Fruit fly (Drosophila melanogaster) whole organism, embryonic: ENCODE measurements around the gene CycB3.

Experiments
- Antp ChIP-seq: fragments of 200-800 bp; sonication (Bioruptor generic); optimal IDR thresholded peaks from 3 replicates; lab custom pipeline; 2016; ENCODE audit warnings: missing biosample characterization, missing genetic modification characterization
- Awh ChIP-seq: fragments of 200-800 bp; sonication (Bioruptor generic); IDR thresholded peaks from 2 replicates; pipeline ENCODE4, ENCODE4 v1.3.6; 2022; ENCODE audit warnings: missing biosample characterization, missing genetic modification characterization
- Bteb2 ChIP-seq: fragments of 200-800 bp; sonication (Bioruptor generic); optimal IDR thresholded peaks from 2 replicates; lab custom pipeline; 2016; ENCODE audit warnings: missing biosample characterization, missing genetic modification characterization
- CG10267 ChIP-seq: fragments of 200-800 bp; sonication (Bioruptor generic); optimal IDR thresholded peaks from 2 replicates; lab custom pipeline; 2018; ENCODE audit warnings: missing biosample characterization, mild to moderate bottlenecking, missing genetic modification characterization, moderate library complexity
- CG12236 ChIP-seq: fragments of 200-800 bp; sonication (Bioruptor generic); optimal IDR thresholded peaks from 2 replicates; lab custom pipeline; 2016; ENCODE audit warnings: missing biosample characterization, missing genetic modification characterization
- CG13287 ChIP-seq: fragments of 200-800 bp; sonication (Bioruptor generic); IDR thresholded peaks from 2 replicates; pipeline ENCODE4 v1.3.6; 2022; ENCODE audit warnings: missing biosample characterization, missing genetic modification characterization; ENCODE audit not compliant: partially characterized antibody
- CG15269 ChIP-seq: fragments of 200-800 bp; sonication (Bioruptor generic); optimal IDR thresholded peaks from 2 replicates; lab custom pipeline; 2018; ENCODE audit warnings: missing biosample characterization, mild to moderate bottlenecking, missing genetic modification characterization, moderate library complexity
- CG2120 ChIP-seq: fragments of 200-800 bp; sonication (Bioruptor generic); optimal IDR thresholded peaks from 3 replicates; lab custom pipeline; 2016; ENCODE audit warnings: missing biosample characterization, missing genetic modification characterization
- CG32772 ChIP-seq: fragments of 200-800 bp; sonication (Bioruptor generic); IDR thresholded peaks from 2 replicates; pipeline ENCODE4 v1.3.6; 2022; ENCODE audit warnings: missing biosample characterization, missing genetic modification characterization
- CG33213 ChIP-seq: fragments of 200-800 bp; sonication (Bioruptor generic); optimal IDR thresholded peaks from 3 replicates; lab custom pipeline; 2016; ENCODE audit warnings: missing biosample characterization, missing genetic modification characterization
- CG5245 ChIP-seq: fragments of 200-800 bp; sonication (Bioruptor generic); optimal IDR thresholded peaks from 3 replicates; lab custom pipeline; 2016; ENCODE audit warnings: missing biosample characterization, missing genetic modification characterization
- CG6175 ChIP-seq: fragments of 200-800 bp; sonication (Bioruptor generic); IDR thresholded peaks from 3 replicates; pipeline ENCODE4 v1.3.6; 2022; ENCODE audit warnings: missing biosample characterization, missing genetic modification characterization
- CG6272 ChIP-seq: fragments of 200-800 bp; sonication (Bioruptor generic); IDR thresholded peaks from 2 replicates; pipeline ENCODE4 v1.3.6; 2022; ENCODE audit warnings: missing biosample characterization, missing genetic modification characterization
- CG6689 ChIP-seq: fragments of 200-800 bp; sonication (Bioruptor generic); IDR thresholded peaks from 2 replicates; pipeline ENCODE4 v1.3.6; 2022; ENCODE audit warnings: missing biosample characterization, missing genetic modification characterization
- CG6813 ChIP-seq: fragments of 200-800 bp; sonication (Bioruptor generic); optimal IDR thresholded peaks from 2 replicates; lab custom pipeline; 2017; ENCODE audit warnings: missing biosample characterization, missing genetic modification characterization, mild to moderate bottlenecking, moderate library complexity, missing genetic modification reagents
- CG7357 ChIP-seq: fragments of 200-800 bp; sonication (Bioruptor generic); IDR thresholded peaks from 3 replicates; pipeline ENCODE4 v1.3.6; 2022; ENCODE audit warnings: missing biosample characterization, missing genetic modification characterization
- CG7372 ChIP-seq: fragments of 200-800 bp; sonication (Bioruptor generic); IDR thresholded peaks from 2 replicates; pipeline ENCODE4 v1.3.6; 2022; ENCODE audit warnings: missing biosample characterization, missing genetic modification characterization
- CG8388 ChIP-seq: fragments of 200-800 bp; sonication (Bioruptor generic); optimal IDR thresholded peaks from 2 replicates; lab custom pipeline; 2019; ENCODE audit warnings: missing biosample characterization, mild to moderate bottlenecking, missing genetic modification characterization, moderate library complexity
- Chrac-16 ChIP-seq: fragments of 200-800 bp; sonication (Bioruptor generic); optimal IDR thresholded peaks from 3 replicates; lab custom pipeline; 2016; ENCODE audit warnings: missing biosample characterization, missing genetic modification characterization
- CoRest ChIP-seq: fragments of 200-800 bp; sonication (Bioruptor generic); optimal IDR thresholded peaks from 3 replicates; lab custom pipeline; 2018; ENCODE audit warnings: missing biosample characterization, mild to moderate bottlenecking, missing genetic modification characterization, moderate library complexity
- D19B ChIP-seq: fragments of 200-800 bp; sonication (Bioruptor generic); optimal IDR thresholded peaks from 2 replicates; lab custom pipeline; 2017; ENCODE audit warnings: missing biosample characterization, mild to moderate bottlenecking, missing genetic modification characterization
- Dad ChIP-seq: fragments of 200-800 bp; sonication (Bioruptor generic); optimal IDR thresholded peaks from 3 replicates; lab custom pipeline; 2016; ENCODE audit warnings: missing biosample characterization, missing genetic modification characterization
- Dbx ChIP-seq: fragments of 200-800 bp; sonication (Bioruptor generic); IDR thresholded peaks from 3 replicates; pipeline ENCODE4 v1.3.6; 2022; ENCODE audit warnings: missing biosample characterization, missing genetic modification characterization
- Dll ChIP-seq: fragments of 200-800 bp; sonication (Bioruptor generic); IDR thresholded peaks from 4 replicates; pipeline ENCODE4 v1.3.6; 2022; ENCODE audit warnings: missing biosample characterization, missing genetic modification characterization; ENCODE audit not compliant: partially characterized antibody
- Drgx ChIP-seq: fragments of 200-800 bp; sonication (Bioruptor generic); IDR thresholded peaks from 2 replicates; pipeline ENCODE4 v1.3.6; 2022; ENCODE audit warnings: missing biosample characterization, missing genetic modification characterization
- HLH3B ChIP-seq: fragments of 200-800 bp; sonication (Bioruptor generic); IDR thresholded peaks from 2 replicates; pipeline ENCODE4 v1.3.6; 2022; ENCODE audit warnings: missing biosample characterization, missing genetic modification characterization
- HLH54F ChIP-seq: fragments of 200-800 bp; sonication (Bioruptor generic); optimal IDR thresholded peaks from 3 replicates; lab custom pipeline; 2016; ENCODE audit warnings: missing biosample characterization, missing genetic modification characterization
- Hr39 ChIP-seq: fragments of >200 bp; optimal IDR thresholded peaks from 2 replicates; lab custom pipeline; 2017
- Mad ChIP-seq: fragments of 200-800 bp; sonication (Bioruptor generic); optimal IDR thresholded peaks from 2 replicates; lab custom pipeline; 2016; ENCODE audit warnings: missing biosample characterization, missing genetic modification characterization
- Nf-YB ChIP-seq: fragments of 200-800 bp; sonication (Bioruptor generic); optimal IDR thresholded peaks from 3 replicates; lab custom pipeline; 2019; ENCODE audit warnings: missing biosample characterization, mild to moderate bottlenecking, missing genetic modification characterization, moderate library complexity
- Usf ChIP-seq: fragments of 200-800 bp; sonication (Bioruptor generic); optimal IDR thresholded peaks from 2 replicates; lab custom pipeline; 2017; ENCODE audit warnings: missing genotype, missing biosample characterization, missing genetic modification characterization
- ara ChIP-seq: fragments of 200-800 bp; sonication (Bioruptor generic); IDR thresholded peaks from 2 replicates; pipeline ENCODE4 v1.3.6; 2022; ENCODE audit warnings: missing biosample characterization, missing genetic modification characterization
- cas ChIP-seq: fragments of 200-800 bp; sonication (Bioruptor generic); IDR thresholded peaks from 2 replicates; pipeline ENCODE4 v1.3.6; 2022; ENCODE audit warnings: missing biosample characterization, missing genetic modification characterization
- chn ChIP-seq: fragments of 200-800 bp; sonication (Bioruptor generic); optimal IDR thresholded peaks from 2 replicates; lab custom pipeline; 2016; ENCODE audit warnings: missing biosample characterization, missing genetic modification characterization
- ci ChIP-seq: fragments of 200-800 bp; sonication (Bioruptor generic); IDR thresholded peaks from 3 replicates; pipeline ENCODE4 v1.3.6; 2022; ENCODE audit warnings: missing biosample characterization, missing genetic modification characterization
- dan ChIP-seq: fragments of 200-800 bp; sonication (Bioruptor generic); IDR thresholded peaks from 2 replicates; pipeline ENCODE4 v1.3.6; 2022; ENCODE audit warnings: missing biosample characterization, missing genetic modification characterization
- eyg ChIP-seq: fragments of 200-800 bp; sonication (Bioruptor generic); optimal IDR thresholded peaks from 3 replicates; lab custom pipeline; 2016; ENCODE audit warnings: missing biosample characterization, missing genetic modification characterization
- fd3F ChIP-seq: fragments of 200-800 bp; sonication (Bioruptor generic); optimal IDR thresholded peaks from 2 replicates; lab custom pipeline; 2018; ENCODE audit warnings: missing biosample characterization, mild to moderate bottlenecking, missing genetic modification characterization, moderate library complexity
- h ChIP-seq: fragments of >200 bp; optimal IDR thresholded peaks from 2 replicates; lab custom pipeline; 2017
- hb ChIP-seq: fragments of 200-800 bp; sonication (Bioruptor generic); IDR thresholded peaks from 3 replicates; pipeline ENCODE4 v1.3.6; 2022; ENCODE audit warnings: missing biosample characterization, missing genetic modification characterization; ENCODE audit not compliant: partially characterized antibody
- inv ChIP-seq: fragments of 200-800 bp; sonication (Bioruptor generic); IDR thresholded peaks from 2 replicates; pipeline ENCODE4 v1.3.6; 2022; ENCODE audit warnings: missing biosample characterization, missing genetic modification characterization; ENCODE audit not compliant: partially characterized antibody
- klu ChIP-seq: fragments of 200-800 bp; sonication (Bioruptor generic); IDR thresholded peaks from 2 replicates; pipeline ENCODE4 v1.3.6; 2022; ENCODE audit warnings: missing biosample characterization, missing genetic modification characterization
- mld ChIP-seq: fragments of 200-800 bp; sonication (Bioruptor generic); IDR thresholded peaks from 3 replicates; pipeline ENCODE4 v1.3.6; 2022; ENCODE audit warnings: missing biosample characterization, missing genetic modification characterization; ENCODE audit not compliant: partially characterized antibody
- nau ChIP-seq: fragments of 200-800 bp; sonication (Bioruptor generic); optimal IDR thresholded peaks from 3 replicates; lab custom pipeline; 2017; ENCODE audit warnings: missing biosample characterization, mild to moderate bottlenecking, missing genetic modification characterization, missing genetic modification reagents
- oc ChIP-seq: fragments of 200-800 bp; sonication (Bioruptor generic); optimal IDR thresholded peaks from 2 replicates; lab custom pipeline; 2018; ENCODE audit warnings: missing biosample characterization, mild to moderate bottlenecking, missing genetic modification characterization, moderate library complexity
- pan ChIP-seq, 4 experiments: fragments of >200 bp in 3 of 4; fragments of 200-800 bp in 1 of 4; sonication (Bioruptor generic) in 1 of 4; optimal IDR thresholded peaks in 3 of 4; IDR thresholded peaks in 1 of 4; 2 replicates each; pipeline versions ENCODE4 v1.3.6 to Lab custom; 2017 to 2022; ENCODE audit warnings: missing biosample characterization in 2 of 4, missing genetic modification characterization in 2 of 4, mixed read lengths in 1 of 4
- peb ChIP-seq: fragments of 200-800 bp; sonication (Bioruptor generic); IDR thresholded peaks from 2 replicates; pipeline ENCODE4 v1.3.6; 2022; ENCODE audit warnings: missing biosample characterization, missing genetic modification characterization
- phol ChIP-seq: fragments of 200-800 bp; sonication (Bioruptor generic); optimal IDR thresholded peaks from 3 replicates; lab custom pipeline; 2018; ENCODE audit warnings: missing biosample characterization, mild to moderate bottlenecking, missing genetic modification characterization, moderate library complexity
- pnt ChIP-seq: fragments of 200-800 bp; sonication (Bioruptor generic); optimal IDR thresholded peaks from 3 replicates; lab custom pipeline; 2016; ENCODE audit warnings: missing biosample characterization, missing genetic modification characterization
- ro ChIP-seq: fragments of 200-800 bp; sonication (Bioruptor generic); IDR thresholded peaks from 2 replicates; pipeline ENCODE4 v1.3.6; 2022; ENCODE audit warnings: missing biosample characterization, missing genetic modification characterization
- slou ChIP-seq: fragments of 200-800 bp; sonication (Bioruptor generic); optimal IDR thresholded peaks from 3 replicates; lab custom pipeline; 2016; ENCODE audit warnings: missing biosample characterization, missing genetic modification characterization
- tin ChIP-seq: fragments of 200-800 bp; sonication (Bioruptor generic); optimal IDR thresholded peaks from 3 replicates; lab custom pipeline; 2016; ENCODE audit warnings: missing biosample characterization, missing genetic modification characterization

Gene CycB3

dm6 chr3R:24829887-24830351 is 40.7 kb downstream of the CycB3 start, which contains the start of the genes Kaz and CG43273 (continued):
- TF ChIP-seq Chrac-16 (GFP tag; lab: Kevin White, UChicago) (peak; percentile 59), Hr39 (lab: Kevin White, UChicago) (no peak), mld (GFP tag; lab: Robert Waterston, UW) (no peak), CG6689 (GFP tag; lab: Robert Waterston, UW) (no peak), CG7357 (GFP tag; lab: Robert Waterston, UW) (no peak), CG32772 (no peak), Dll (GFP tag; lab: Robert Waterston, UW) (0 out of 4 replicates have a peak, but pooled peaks have one; percentile 25), chn (peak; percentile 17), HLH54F (GFP tag; lab: Kevin White, UChicago) (no peak), dan (GFP tag; lab: Robert Waterston, UW) (no peak), D19B (GFP tag; lab: Kevin White, UChicago) (no peak), ci (GFP tag; lab: Robert Waterston, UW) (no peak), pan (optimal IDR thresholded peaks at IDR 0.05; lab: Kevin White, UChicago) (no peak), pan (GFP tag; optimal IDR thresholded peaks at IDR 0.05 in 1 of 2, IDR thresholded peaks at IDR 0.05 in 1 of 2) (no peak), Awh (GFP tag; lab: Robert Waterston, UW) (no peak), tin (GFP tag; lab: Kevin White, UChicago) (peak; percentile 52), inv (GFP tag; lab: Robert Waterston, UW) (no peak), hb (GFP tag; lab: Robert Waterston, UW) (no peak), Bteb2 (GFP tag; lab: Kevin White, UChicago) (no peak), CG33213 (GFP tag; lab: Kevin White, UChicago) (no peak), CG6813 (GFP tag; lab: Kevin White, UChicago) (no peak), klu (GFP tag; lab: Robert Waterston, UW) (peak; percentile 30; the same call in 1 of the 2 replicates), CG5245 (GFP tag; lab: Kevin White, UChicago) (no peak), CG2120 (GFP tag; lab: Kevin White, UChicago) (peak; percentile 67), HLH3B (GFP tag; lab: Robert Waterston, UW) (no peak), ara (GFP tag; lab: Robert Waterston, UW) (no peak), h (lab: Kevin White, UChicago) (no peak), ro (GFP tag; lab: Robert Waterston, UW) (no peak), CG15269 (no peak), Mad (GFP tag; lab: Kevin White, UChicago) (peak; percentile 36), CG12236 (GFP tag; lab: Kevin White, UChicago) (no peak), CG7372 (GFP tag; lab: Robert Waterston, UW) (peak; percentile 69), nau (GFP tag; lab: Kevin White, UChicago) (no peak), CG8388 (GFP tag; lab: Kevin White, UChicago) (no peak), Usf (GFP tag; lab: Kevin White, UChicago) (no peak), peb (GFP tag; lab: Robert Waterston, UW) (peak; percentile 37; the same call in 1 of the 2 replicates), phol (tag; lab: Kevin White, UChicago) (peak; percentile 76), Nf-YB (GFP tag; lab: Kevin White, UChicago) (no peak), Dad (GFP tag; lab: Kevin White, UChicago) (no peak), cas (no peak), Antp (no peak), CoRest (peak; percentile 79), slou (GFP tag; lab: Kevin White, UChicago) (peak; percentile 35), CG10267 (tag; lab: Kevin White, UChicago) (peak; percentile 68), oc (tag; lab: Kevin White, UChicago) (peak; percentile 76), CG13287 (GFP tag; lab: Robert Waterston, UW) (peak; percentile 22; the same call in 1 of the 2 replicates), fd3F (GFP tag; lab: Kevin White, UChicago) (peak; percentile 33), Drgx (GFP tag; lab: Robert Waterston, UW) (no peak), eyg (GFP tag; lab: Kevin White, UChicago) (no peak), pnt (GFP tag; lab: Kevin White, UChicago) (peak; percentile 3), Dbx (GFP tag; lab: Robert Waterston, UW) (no peak), CG6175 (GFP tag; lab: Robert Waterston, UW) (no peak), CG6272 (GFP tag; lab: Robert Waterston, UW) (peak; percentile 40; the same call in 1 of the 2 replicates)
